Fruit fly (Drosophila melanogaster): ENCODE data around the gene CG14265.

- TF ChIP-seq Clk (GFP tag; optimal IDR thresholded peaks at IDR 0.05), result no peak
- no peak for TF ChIP-seq kay (GFP tag; ENCODE audit: borderline replicate concordance)
- no peak for TF ChIP-seq CG7101 (tag; optimal IDR thresholded peaks at IDR 0.05)
- no peak for TF ChIP-seq pad (GFP tag; optimal IDR thresholded peaks at IDR 0.05)
- no peak for TF ChIP-seq CG7045 (GFP tag; optimal IDR thresholded peaks at IDR 0.05)
- no peak for TF ChIP-seq Crg-1 (GFP tag; optimal IDR thresholded peaks at IDR 0.05)
- TF ChIP-seq ovo (GFP tag; optimal IDR thresholded peaks at IDR 0.05), result no peak
- TF ChIP-seq tj (GFP tag; optimal IDR thresholded peaks at IDR 0.05), result peak; percentile 8
- no peak for TF ChIP-seq CG33017 (tag; optimal IDR thresholded peaks at IDR 0.05)
Observed at dm6 chrX:3187593-3187992, 48.9 kb downstream of the CG14265 start.
